Worm (Caenorhabditis elegans) whole organism, L1 larva: Measurements from ENCODE around the gene W02B3.4.
A peak's percentile ranks its signal among the peaks of the same experiment; 100 is the strongest.

Source experiments
- blmp-1 ChIP-seq: fragments of 150-350 bp; optimal IDR thresholded peaks from 2 replicates; lab custom pipeline; 2014; ENCODE audit warnings: missing biosample characterization, missing genetic modification characterization
- ces-1 ChIP-seq: fragments of 150-350 bp; optimal IDR thresholded peaks from 2 replicates; lab custom pipeline; 2014; ENCODE audit warnings: missing biosample characterization, missing genetic modification reagents, missing genetic modification characterization
- elt-3 ChIP-seq, 6 experiments: fragments of 150-350 bp in 1 of 6; sonication (generic microtip); optimal IDR thresholded peaks; 2 replicates each; lab custom pipeline; 2017 to 2018; ENCODE audit warnings: missing biosample characterization in 6 of 6, missing genetic modification characterization in 6 of 6, inconsistent platforms in 1 of 6
- lir-3 ChIP-seq: sonication (generic microtip); optimal IDR thresholded peaks from 2 replicates; lab custom pipeline; 2016; ENCODE audit warnings: mild to moderate bottlenecking, missing genetic modification characterization, moderate library complexity, missing compliant biosample characterization; ENCODE audit not compliant: poor library complexity
- snpc-4 ChIP-seq: fragments of 150-350 bp; optimal IDR thresholded peaks from 2 replicates; lab custom pipeline; 2014; ENCODE audit warnings: missing biosample characterization, missing genetic modification characterization
- sptf-1 ChIP-seq: fragments of 150-350 bp; optimal IDR thresholded peaks from 2 replicates; lab custom pipeline; 2014; ENCODE audit warnings: missing biosample characterization, missing genetic modification characterization
- unc-62 ChIP-seq: fragments of 150-350 bp; optimal IDR thresholded peaks from 2 replicates; lab custom pipeline; 2014; ENCODE audit warnings: missing biosample characterization, missing genetic modification reagents, missing genetic modification characterization

DNA sequence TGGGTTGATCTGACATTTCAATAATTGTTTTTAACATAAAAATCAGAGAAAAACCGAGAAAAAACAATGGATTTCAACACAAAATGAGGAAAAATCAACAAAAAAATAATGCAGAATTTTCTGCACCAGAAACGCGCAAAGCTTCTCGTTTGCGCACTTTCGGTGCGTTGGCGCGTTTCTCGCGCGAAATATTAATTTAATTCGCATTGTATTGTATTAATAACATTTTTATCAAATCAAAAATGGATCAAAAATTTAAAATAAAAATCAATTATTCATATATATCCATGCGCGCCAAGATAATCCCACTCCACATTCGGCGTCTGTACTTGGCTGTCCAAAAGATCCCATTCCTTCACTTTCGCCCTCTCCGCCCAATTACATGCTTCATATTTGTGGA lies 48.6 kb downstream of the W02B3.4 start, which contains the start of gene fem-2:
- TF ChIP-seq unc-62 (GFP tag; lab: Kevin White, UChicago) (no peak), sptf-1 (no peak), elt-3 (tag; optimal IDR thresholded peaks at IDR 0.05; lab: Kevin White, UChicago) (no peak), snpc-4 (tag; lab: Kevin White, UChicago) (no peak), ces-1 (GFP tag; lab: Kevin White, UChicago) (no peak), lir-3 (tag; lab: Kevin White, UChicago) (no peak), blmp-1 (peak; percentile 42)
